Fruit fly (Drosophila melanogaster) Kc167 (cell line): ENCODE data around the gene Vti1b.

Source experiments
- Myc ChIP-seq: fragments of >200 bp; optimal IDR thresholded peaks from 2 replicates; lab custom pipeline; 2017; ENCODE audit warnings: missing external identifiers
- h ChIP-seq: fragments of >200 bp; optimal IDR thresholded peaks from 3 replicates; lab custom pipeline; 2018; ENCODE audit warnings: missing external identifiers
- insv ChIP-seq: fragments of >200 bp; optimal IDR thresholded peaks from 3 replicates; lab custom pipeline; 2018; ENCODE audit warnings: missing external identifiers
- ttk ChIP-seq: sonication (Bioruptor generic); optimal IDR thresholded peaks from 2 replicates; lab custom pipeline; 2017; ENCODE audit warnings: missing external identifiers

DNA sequence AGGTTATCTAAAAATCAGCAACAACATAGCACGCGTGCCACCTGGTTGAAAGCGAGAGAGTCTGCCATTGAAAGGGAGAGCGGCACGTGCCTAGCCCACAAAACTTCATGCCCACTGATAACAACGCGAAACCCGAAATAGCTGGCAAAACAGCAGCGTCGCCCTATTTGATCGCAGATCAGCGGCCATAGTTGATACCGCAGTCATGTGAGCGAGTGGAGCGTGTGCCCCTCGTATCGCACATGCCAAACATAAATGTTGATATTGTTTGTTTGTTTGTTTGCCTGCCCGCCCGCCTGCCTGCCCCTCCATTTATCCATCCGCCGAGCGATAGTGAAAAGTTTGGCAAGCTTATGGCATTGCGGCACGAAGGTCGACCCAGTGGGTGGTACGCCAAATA, 36.1 kb downstream of the Vti1b start:
- TF ChIP-seq h (no peak), ttk (lab: Kevin White, UChicago) (no peak), Myc (lab: Kevin White, UChicago) (no peak), insv (lab: Kevin White, UChicago) (no peak)
